Fruit fly (Drosophila melanogaster) whole organism, embryonic: Measurements from ENCODE around the gene Hat1.

Experiments
- BEAF-32 ChIP-seq: fragments of 200-800 bp; sonication (Bioruptor generic); optimal IDR thresholded peaks from 3 replicates; lab custom pipeline; 2017; ENCODE audit warnings: missing biosample characterization, missing genetic modification characterization, mild to moderate bottlenecking, moderate library complexity, missing genetic modification reagents
- BtbVII ChIP-seq: fragments of 200-800 bp; sonication (Bioruptor generic); optimal IDR thresholded peaks from 3 replicates; lab custom pipeline; 2017; ENCODE audit warnings: missing biosample characterization, mild to moderate bottlenecking, missing genetic modification characterization
- CG10267 ChIP-seq: fragments of 200-800 bp; sonication (Bioruptor generic); optimal IDR thresholded peaks from 2 replicates; lab custom pipeline; 2018; ENCODE audit warnings: missing biosample characterization, mild to moderate bottlenecking, missing genetic modification characterization, moderate library complexity
- CG10565 ChIP-seq: fragments of 200-800 bp; sonication (Bioruptor generic); optimal IDR thresholded peaks from 3 replicates; lab custom pipeline; 2016; ENCODE audit warnings: missing biosample characterization, mild to moderate bottlenecking, missing genetic modification characterization
- CG10654 ChIP-seq: fragments of 200-800 bp; sonication (Bioruptor generic); optimal IDR thresholded peaks from 2 replicates; lab custom pipeline; 2016; ENCODE audit warnings: missing biosample characterization, missing genetic modification characterization
- CG11398 ChIP-seq: fragments of 200-800 bp; sonication (Bioruptor generic); optimal IDR thresholded peaks from 2 replicates; lab custom pipeline; 2016; ENCODE audit warnings: missing biosample characterization, missing genetic modification characterization
- CG14710 ChIP-seq: fragments of 200-800 bp; sonication (Bioruptor generic); optimal IDR thresholded peaks from 3 replicates; lab custom pipeline; 2019; ENCODE audit warnings: missing biosample characterization, mild to moderate bottlenecking, missing genetic modification characterization, moderate library complexity
- CG17361 ChIP-seq: fragments of 200-800 bp; sonication (Bioruptor generic); IDR thresholded peaks from 3 replicates; pipeline ENCODE4 v1.3.6; 2022; ENCODE audit warnings: missing biosample characterization, missing genetic modification characterization
- CG2116 ChIP-seq: fragments of 200-800 bp; sonication (Bioruptor generic); optimal IDR thresholded peaks from 3 replicates; lab custom pipeline; 2018; ENCODE audit warnings: missing biosample characterization, mild to moderate bottlenecking, missing genetic modification characterization
- CG30020 ChIP-seq: fragments of 200-800 bp; optimal IDR thresholded peaks from 2 replicates; lab custom pipeline; 2019; ENCODE audit warnings: missing biosample characterization, mild to moderate bottlenecking, missing genetic modification characterization, moderate library complexity
- CG31224 ChIP-seq: fragments of 200-800 bp; sonication (Bioruptor generic); IDR thresholded peaks from 2 replicates; pipeline ENCODE4 v1.3.6; 2022; ENCODE audit warnings: missing biosample characterization, missing genetic modification characterization
- CG3995 ChIP-seq: fragments of 200-800 bp; sonication (Bioruptor generic); optimal IDR thresholded peaks from 3 replicates; lab custom pipeline; 2016; ENCODE audit warnings: missing biosample characterization, missing genetic modification characterization
- CG4730 ChIP-seq: fragments of 200-800 bp; sonication (Bioruptor generic); IDR thresholded peaks from 2 replicates; pipeline ENCODE4 v1.3.6; 2022; ENCODE audit warnings: missing biosample characterization, missing genetic modification characterization
- CG5953 ChIP-seq: fragments of 200-800 bp; sonication (Bioruptor generic); IDR thresholded peaks from 2 replicates; pipeline ENCODE4 v1.3.6; 2022; ENCODE audit warnings: missing biosample characterization, missing genetic modification characterization
- CG6175 ChIP-seq: fragments of 200-800 bp; sonication (Bioruptor generic); IDR thresholded peaks from 3 replicates; pipeline ENCODE4 v1.3.6; 2022; ENCODE audit warnings: missing biosample characterization, missing genetic modification characterization
- CG9797 ChIP-seq: fragments of 200-800 bp; sonication (Bioruptor generic); optimal IDR thresholded peaks from 3 replicates; lab custom pipeline; 2018; ENCODE audit warnings: missing biosample characterization, mild to moderate bottlenecking, missing genetic modification characterization
- Dbx ChIP-seq: fragments of 200-800 bp; sonication (Bioruptor generic); IDR thresholded peaks from 3 replicates; pipeline ENCODE4 v1.3.6; 2022; ENCODE audit warnings: missing biosample characterization, missing genetic modification characterization
- Deaf1 ChIP-seq: fragments of 200-800 bp; optimal IDR thresholded peaks from 3 replicates; lab custom pipeline; 2019; ENCODE audit warnings: missing biosample characterization, mild to moderate bottlenecking, missing genetic modification characterization, moderate library complexity
- Dref ChIP-seq: fragments of 200-800 bp; sonication (Bioruptor generic); IDR thresholded peaks from 2 replicates; pipeline ENCODE4 v1.3.6; 2022; ENCODE audit warnings: missing biosample characterization, missing genetic modification characterization
- Elba2 ChIP-seq: fragments of 200-800 bp; sonication (Bioruptor generic); optimal IDR thresholded peaks from 3 replicates; lab custom pipeline; 2016; ENCODE audit warnings: missing biosample characterization, missing genetic modification characterization
- Lhr ChIP-seq: fragments of 200-800 bp; sonication (Bioruptor generic); optimal IDR thresholded peaks from 3 replicates; lab custom pipeline; 2017; ENCODE audit warnings: mild to moderate bottlenecking, missing biosample characterization, missing genetic modification reagents, missing genetic modification characterization
- Lpt ChIP-seq: fragments of >200 bp; optimal IDR thresholded peaks from 2 replicates; lab custom pipeline; 2018; ENCODE audit warnings: missing biosample characterization, missing genetic modification characterization
- MESR4 ChIP-seq: fragments of 200-800 bp; sonication (Bioruptor generic); optimal IDR thresholded peaks from 2 replicates; lab custom pipeline; 2018; ENCODE audit warnings: missing biosample characterization, mild to moderate bottlenecking, missing genetic modification characterization, moderate library complexity
- Med ChIP-seq: fragments of 200-800 bp; sonication (Bioruptor generic); peaks from one replicate; lab custom pipeline; 2016; ENCODE audit warnings: missing biosample characterization, missing genetic modification characterization, mild to moderate bottlenecking, inconsistent platforms, moderate library complexity
- Mrtf ChIP-seq: fragments of 200-800 bp; sonication (Bioruptor generic); IDR thresholded peaks from 3 replicates; pipeline ENCODE4 v1.3.6; 2022; ENCODE audit warnings: missing biosample characterization, missing genetic modification characterization
- Scr ChIP-seq: fragments of 200-800 bp; sonication (Bioruptor generic); IDR thresholded peaks from 2 replicates; pipeline ENCODE4 v1.3.6; 2022; ENCODE audit warnings: missing biosample characterization, missing genetic modification characterization; ENCODE audit not compliant: partially characterized antibody
- Sin3A ChIP-seq: fragments of >200 bp; optimal IDR thresholded peaks from 2 replicates; lab custom pipeline; 2018
- Sry-δ ChIP-seq: fragments of 200-800 bp; sonication (Bioruptor generic); optimal IDR thresholded peaks from 2 replicates; lab custom pipeline; 2016; ENCODE audit warnings: missing biosample characterization, missing genetic modification characterization
- Trl ChIP-seq, 3 experiments: fragments of >200 bp in 2 of 3; fragments of 200-800 bp in 1 of 3; sonication (Bioruptor generic) in 1 of 3; optimal IDR thresholded peaks; 2 replicates in 1 of 3; 3 replicates in 2 of 3; lab custom pipeline; 2016 to 2017; ENCODE audit warnings: missing biosample characterization in 1 of 3, missing genetic modification characterization in 1 of 3
- abd-A ChIP-seq: fragments of 200-800 bp; sonication (Bioruptor generic); optimal IDR thresholded peaks from 3 replicates; lab custom pipeline; 2019; ENCODE audit warnings: missing biosample characterization, mild to moderate bottlenecking, missing genetic modification characterization, moderate library complexity
- ap ChIP-seq: fragments of 200-800 bp; sonication (Bioruptor generic); IDR thresholded peaks from 2 replicates; pipeline ENCODE4 v1.3.6; 2022; ENCODE audit warnings: missing biosample characterization, missing genetic modification characterization
- chinmo ChIP-seq: fragments of 200-800 bp; sonication (Bioruptor generic); IDR thresholded peaks from 4 replicates; pipeline ENCODE4 v1.3.6; 2022; ENCODE audit warnings: missing biosample characterization, missing genetic modification characterization; ENCODE audit not compliant: partially characterized antibody
- crol ChIP-seq: fragments of 200-800 bp; sonication (Bioruptor generic); IDR thresholded peaks from 2 replicates; pipeline ENCODE4 v1.3.6; 2022; ENCODE audit warnings: missing biosample characterization, missing genetic modification characterization
- gcm ChIP-seq: fragments of 200-800 bp; sonication (Bioruptor generic); optimal IDR thresholded peaks from 2 replicates; lab custom pipeline; 2019; ENCODE audit warnings: missing biosample characterization, mild to moderate bottlenecking, missing genetic modification characterization, moderate library complexity
- gfzf ChIP-seq: fragments of 200-800 bp; sonication (Bioruptor generic); optimal IDR thresholded peaks from 2 replicates; lab custom pipeline; 2016; ENCODE audit warnings: missing biosample characterization, mild to moderate bottlenecking, missing genetic modification characterization, moderate library complexity
- hb ChIP-seq: fragments of 200-800 bp; sonication (Bioruptor generic); IDR thresholded peaks from 3 replicates; pipeline ENCODE4 v1.3.6; 2022; ENCODE audit warnings: missing biosample characterization, missing genetic modification characterization; ENCODE audit not compliant: partially characterized antibody
- hbn ChIP-seq: fragments of 200-800 bp; sonication (Bioruptor generic); IDR thresholded peaks from 2 replicates; pipeline ENCODE4 v1.3.6; 2022; ENCODE audit warnings: missing biosample characterization, missing genetic modification characterization; ENCODE audit not compliant: partially characterized antibody
- jumu ChIP-seq: fragments of 200-800 bp; sonication (Bioruptor generic); optimal IDR thresholded peaks from 3 replicates; lab custom pipeline; 2016; ENCODE audit warnings: missing biosample characterization, missing genetic modification characterization
- nmo ChIP-seq: fragments of 200-800 bp; sonication (Bioruptor generic); optimal IDR thresholded peaks from 2 replicates; lab custom pipeline; 2018; ENCODE audit warnings: missing biosample characterization, mild to moderate bottlenecking, missing genetic modification characterization, moderate library complexity
- phol ChIP-seq: fragments of 200-800 bp; sonication (Bioruptor generic); optimal IDR thresholded peaks from 3 replicates; lab custom pipeline; 2018; ENCODE audit warnings: missing biosample characterization, mild to moderate bottlenecking, missing genetic modification characterization, moderate library complexity
- pzg ChIP-seq: fragments of 200-800 bp; sonication (Bioruptor generic); optimal IDR thresholded peaks from 3 replicates; lab custom pipeline; 2018; ENCODE audit warnings: missing biosample characterization, mild to moderate bottlenecking, missing genetic modification characterization, moderate library complexity
- seq ChIP-seq: fragments of 200-800 bp; sonication (Bioruptor generic); IDR thresholded peaks from 2 replicates; pipeline ENCODE4 v1.3.6; 2022; ENCODE audit warnings: missing biosample characterization, missing genetic modification characterization
- slou ChIP-seq: fragments of 200-800 bp; sonication (Bioruptor generic); optimal IDR thresholded peaks from 3 replicates; lab custom pipeline; 2016; ENCODE audit warnings: missing biosample characterization, missing genetic modification characterization
- sqz ChIP-seq: fragments of 200-800 bp; sonication (Bioruptor generic); optimal IDR thresholded peaks from 3 replicates; lab custom pipeline; 2018; ENCODE audit warnings: missing biosample characterization, mild to moderate bottlenecking, missing genetic modification characterization
- stwl ChIP-seq: fragments of 200-800 bp; sonication (Bioruptor generic); optimal IDR thresholded peaks from 3 replicates; lab custom pipeline; 2018; ENCODE audit warnings: missing biosample characterization, mild to moderate bottlenecking, missing genetic modification characterization, moderate library complexity
- sug ChIP-seq: fragments of 200-800 bp; optimal IDR thresholded peaks from 2 replicates; lab custom pipeline; 2019; ENCODE audit warnings: missing biosample characterization, mild to moderate bottlenecking, missing genetic modification characterization, moderate library complexity

The Hat1 gene

DNA sequence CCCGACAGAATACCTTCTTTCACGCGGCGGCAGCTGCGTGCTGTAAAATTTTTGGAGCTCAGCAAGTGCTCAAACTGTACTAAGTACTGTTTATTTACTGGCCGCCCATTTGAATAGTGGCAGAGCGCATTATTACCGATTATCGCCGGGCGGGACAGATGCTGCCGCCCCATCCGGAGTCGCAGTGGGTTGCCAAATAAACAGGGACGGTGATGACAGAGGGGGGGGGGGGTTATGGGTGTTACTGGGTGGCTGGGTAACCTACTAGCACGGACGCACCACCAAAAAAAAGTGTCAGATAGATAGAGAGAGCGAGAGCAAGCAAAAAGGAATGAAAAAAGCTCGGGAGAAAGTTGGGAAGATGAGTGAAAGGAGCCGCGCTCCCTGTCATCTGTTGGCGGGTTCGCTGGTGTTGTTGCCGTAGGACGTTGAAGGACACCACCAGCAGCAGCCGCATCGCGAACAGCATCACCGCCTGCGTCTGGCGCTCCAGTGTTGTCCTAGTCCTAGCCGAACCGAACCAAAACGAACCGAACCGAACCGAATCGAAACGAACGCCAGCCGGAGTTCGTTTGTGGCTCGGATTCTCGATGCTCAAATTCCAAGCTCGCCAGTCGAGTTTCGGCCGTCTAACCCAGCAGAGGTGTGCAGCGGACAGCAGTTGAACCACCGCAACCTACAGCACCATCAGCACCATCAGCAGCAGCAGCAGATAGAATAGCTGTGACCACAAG is 12.7 kb upstream of the Hat1 start, which contains the start of gene CG11000:
Gene CG11000 (plus strand): TSS at position 626 of the 734 bp plus-strand sequence.
- no peak for TF ChIP-seq Scr
- no peak for TF ChIP-seq Lpt (GFP tag; lab: Kevin White, UChicago)
- TF ChIP-seq seq (GFP tag; lab: Robert Waterston, UW): no peak
- TF ChIP-seq crol: peak; percentile 49; the same call in 1 of the 2 replicates
- TF ChIP-seq ap (GFP tag; lab: Robert Waterston, UW): no peak
- no peak for TF ChIP-seq Mrtf
- TF ChIP-seq CG31224: peak; percentile 63; the same call in 1 of the 2 replicates
- peak; percentile 98 for TF ChIP-seq Deaf1 (tag; lab: Kevin White, UChicago)
- peak; percentile 89 for TF ChIP-seq abd-A (tag; lab: Kevin White, UChicago)
- TF ChIP-seq Dbx (GFP tag; lab: Robert Waterston, UW): 0 out of 3 replicates have a peak, but pooled peaks have one; percentile 8
- peak in 1 of 2 experiments; percentile 27 for TF ChIP-seq Trl (optimal IDR thresholded peaks at IDR 0.05; lab: Kevin White, UChicago)
- no peak for TF ChIP-seq Trl (GFP tag; optimal IDR thresholded peaks at IDR 0.05; lab: Kevin White, UChicago)
- 0 out of 4 replicates have a peak, but pooled peaks have one; percentile 21 for TF ChIP-seq chinmo
- peak; percentile 58 for TF ChIP-seq Med (GFP tag; lab: Kevin White, UChicago)

- TF ChIP-seq sug (tag; lab: Kevin White, UChicago) (no peak), CG4730 (GFP tag; lab: Robert Waterston, UW) (no peak), slou (GFP tag; lab: Kevin White, UChicago) (no peak), CG10565 (GFP tag; lab: Kevin White, UChicago) (no peak), Sin3A (no peak), CG17361 (GFP tag; lab: Robert Waterston, UW) (no peak), gcm (GFP tag; lab: Kevin White, UChicago) (no peak), CG5953 (no peak), CG6175 (no peak), jumu (GFP tag; lab: Kevin White, UChicago) (no peak), hbn (GFP tag; lab: Robert Waterston, UW) (no peak), CG10654 (GFP tag; lab: Kevin White, UChicago) (no peak), hb (GFP tag; lab: Robert Waterston, UW) (no peak), BtbVII (no peak)
Measured at dm6 chr3R:5797709-5798108, 8.5 kb upstream of the Hat1 start.

dm6 chr3R:5794267-5795089 is 5.3 kb upstream of the Hat1 start, which contains the start of the genes PSMG1 and CG10979:
TSS of gene PSMG1 (minus strand) at chr3R:5794317.
TSS of gene CG10979 (plus strand) at chr3R:5794705.
- TF ChIP-seq pzg (GFP tag; lab: Kevin White, UChicago): peak; percentile 37
- no peak for TF ChIP-seq CG11398
- TF ChIP-seq BEAF-32 (GFP tag; lab: Kevin White, UChicago): peak; percentile 47
- TF ChIP-seq gfzf: peak; percentile 91
- TF ChIP-seq Sry-δ: peak; percentile 4
- TF ChIP-seq CG10267 (tag; lab: Kevin White, UChicago): peak; percentile 57
- TF ChIP-seq phol (tag; lab: Kevin White, UChicago): peak; percentile 42
- TF ChIP-seq CG3995 (GFP tag; lab: Kevin White, UChicago): peak; percentile 8
- peak; percentile 59 for TF ChIP-seq MESR4 (GFP tag; lab: Kevin White, UChicago)
- peak; percentile 89 for TF ChIP-seq sqz (GFP tag; lab: Kevin White, UChicago)
- TF ChIP-seq stwl (tag; lab: Kevin White, UChicago): peak; percentile 19
- TF ChIP-seq Elba2 (GFP tag; lab: Kevin White, UChicago): peak; percentile 79
- no peak for TF ChIP-seq Dref
- peak; percentile 31 for TF ChIP-seq Lhr (GFP tag; lab: Kevin White, UChicago)
- TF ChIP-seq nmo: peak; percentile 49
- TF ChIP-seq Sin3A: peak; percentile 68
- TF ChIP-seq CG9797: peak; percentile 81
- peak; percentile 51 for TF ChIP-seq CG14710 (tag; lab: Kevin White, UChicago)
- peak; percentile 37 for TF ChIP-seq CG2116
- TF ChIP-seq CG30020 (tag; lab: Kevin White, UChicago): peak; percentile 10
